Fruit fly (Drosophila melanogaster) whole organism, prepupa: Measurements from ENCODE around the gene CG15824.

Experiments used
- Blimp-1 ChIP-seq: fragments of 200-800 bp; sonication (Bioruptor generic); optimal IDR thresholded peaks from 3 replicates; lab custom pipeline; 2017; ENCODE audit warnings: missing biosample characterization, missing genetic modification characterization, mild to moderate bottlenecking, moderate library complexity, missing genetic modification reagents
- CG10631 ChIP-seq: fragments of 200-800 bp; sonication (Bioruptor generic); optimal IDR thresholded peaks from 2 replicates; lab custom pipeline; 2016; ENCODE audit warnings: missing biosample characterization, missing genetic modification characterization
- CG11294 ChIP-seq: fragments of 200-800 bp; sonication (Bioruptor generic); IDR thresholded peaks from 2 replicates; pipeline ENCODE4 v1.3.6; 2022; ENCODE audit warnings: missing biosample characterization, missing genetic modification characterization
- CG11762 ChIP-seq: fragments of 200-800 bp; sonication (Bioruptor generic); optimal IDR thresholded peaks from 3 replicates; lab custom pipeline; 2016; ENCODE audit warnings: missing biosample characterization, missing genetic modification characterization; ENCODE audit not compliant: insufficient read depth
- CG11902 ChIP-seq: fragments of 200-800 bp; sonication (Bioruptor generic); optimal IDR thresholded peaks from 3 replicates; lab custom pipeline; 2016; ENCODE audit warnings: missing biosample characterization, missing genetic modification characterization
- CG15336 ChIP-seq: fragments of 200-800 bp; sonication (Bioruptor generic); IDR thresholded peaks from 2 replicates; pipeline ENCODE4 v1.3.6; 2022; ENCODE audit warnings: missing biosample characterization, missing genetic modification characterization
- CG1621 ChIP-seq: fragments of 200-800 bp; sonication (Bioruptor generic); optimal IDR thresholded peaks from 3 replicates; lab custom pipeline; 2018; ENCODE audit warnings: missing biosample characterization, mild to moderate bottlenecking, missing genetic modification characterization
- CG16779 ChIP-seq: fragments of 200-800 bp; sonication (Bioruptor generic); optimal IDR thresholded peaks from 3 replicates; lab custom pipeline; 2017; ENCODE audit warnings: missing biosample characterization, mild to moderate bottlenecking, missing genetic modification characterization
- CG3032 ChIP-seq: fragments of 200-800 bp; optimal IDR thresholded peaks from 2 replicates; lab custom pipeline; 2019; ENCODE audit warnings: missing biosample characterization, mild to moderate bottlenecking, missing genetic modification characterization, moderate library complexity
- CG31627 ChIP-seq: fragments of 200-800 bp; sonication (Bioruptor generic); optimal IDR thresholded peaks from 3 replicates; lab custom pipeline; 2016; ENCODE audit warnings: missing biosample characterization, missing genetic modification characterization
- CG32006 ChIP-seq: fragments of 200-800 bp; sonication (Bioruptor generic); optimal IDR thresholded peaks from 3 replicates; lab custom pipeline; 2017; ENCODE audit warnings: missing biosample characterization, mild to moderate bottlenecking, missing genetic modification characterization
- CG3919 ChIP-seq: fragments of 200-800 bp; sonication (Bioruptor generic); optimal IDR thresholded peaks from 3 replicates; lab custom pipeline; 2016; ENCODE audit warnings: missing biosample characterization, missing genetic modification characterization
- CG4318 ChIP-seq: fragments of 200-800 bp; sonication (Bioruptor generic); optimal IDR thresholded peaks from 3 replicates; lab custom pipeline; 2017; ENCODE audit warnings: missing biosample characterization, mild to moderate bottlenecking, missing genetic modification characterization
- CG6163 ChIP-seq: fragments of 200-800 bp; sonication (Bioruptor generic); IDR thresholded peaks from 3 replicates; pipeline ENCODE4 v1.3.6; 2022; ENCODE audit warnings: missing biosample characterization, missing genetic modification characterization
- CG6276 ChIP-seq: fragments of 200-800 bp; sonication (Bioruptor generic); optimal IDR thresholded peaks from 2 replicates; lab custom pipeline; 2017; ENCODE audit warnings: missing biosample characterization, mild to moderate bottlenecking, missing genetic modification characterization
- CG6854 ChIP-seq: fragments of 200-800 bp; sonication (Bioruptor generic); optimal IDR thresholded peaks from 2 replicates; lab custom pipeline; 2017; ENCODE audit warnings: missing biosample characterization, mild to moderate bottlenecking, missing genetic modification characterization
- CG8119 ChIP-seq: fragments of 200-800 bp; sonication (Bioruptor generic); IDR thresholded peaks from 3 replicates; pipeline ENCODE4 v1.3.6; 2022; ENCODE audit warnings: missing biosample characterization, missing genetic modification characterization
- CG8632 ChIP-seq: fragments of 200-800 bp; sonication (Bioruptor generic); optimal IDR thresholded peaks from 3 replicates; lab custom pipeline; 2016; ENCODE audit warnings: missing biosample characterization, missing genetic modification characterization
- CG9139 ChIP-seq: fragments of 200-800 bp; sonication (Bioruptor generic); optimal IDR thresholded peaks from 3 replicates; lab custom pipeline; 2017; ENCODE audit warnings: missing biosample characterization, mild to moderate bottlenecking, missing genetic modification characterization
- Eip78C ChIP-seq: fragments of 200-800 bp; sonication (Bioruptor generic); peaks from one replicate; lab custom pipeline; 2016; ENCODE audit warnings: missing biosample characterization, missing genetic modification characterization
- Eip93F ChIP-seq: fragments of 200-800 bp; sonication (Bioruptor generic); optimal IDR thresholded peaks from 2 replicates; lab custom pipeline; 2016; ENCODE audit warnings: missing biosample characterization, mild to moderate bottlenecking, missing genetic modification characterization
- Gug ChIP-seq: fragments of 200-800 bp; sonication (Bioruptor generic); IDR thresholded peaks from 2 replicates; pipeline ENCODE4 v1.3.6; 2022; ENCODE audit warnings: missing biosample characterization, missing genetic modification characterization
- Hr38 ChIP-seq: sonication (Bioruptor generic); optimal IDR thresholded peaks from 2 replicates; lab custom pipeline; 2016; ENCODE audit warnings: missing biosample characterization, missing genetic modification characterization
- Hr39 ChIP-seq: fragments of 200-800 bp; sonication (Bioruptor generic); optimal IDR thresholded peaks from 2 replicates; lab custom pipeline; 2016; ENCODE audit warnings: missing biosample characterization, missing genetic modification characterization
- OdsH ChIP-seq: fragments of 200-800 bp; sonication (Bioruptor generic); optimal IDR thresholded peaks from 3 replicates; lab custom pipeline; 2016; ENCODE audit warnings: missing biosample characterization, missing genetic modification characterization
- Smox ChIP-seq: fragments of 200-800 bp; sonication (Bioruptor generic); optimal IDR thresholded peaks from 3 replicates; lab custom pipeline; 2016; ENCODE audit warnings: missing biosample characterization, missing genetic modification characterization
- Sox102F ChIP-seq: fragments of 200-800 bp; sonication (Bioruptor generic); optimal IDR thresholded peaks from 2 replicates; lab custom pipeline; 2016; ENCODE audit warnings: missing biosample characterization, mild to moderate bottlenecking, missing genetic modification characterization
- dac ChIP-seq: fragments of 200-800 bp; sonication (Bioruptor generic); optimal IDR thresholded peaks from 2 replicates; lab custom pipeline; 2017; ENCODE audit warnings: missing biosample characterization, mild to moderate bottlenecking, missing genetic modification characterization
- dsx ChIP-seq: fragments of 200-800 bp; optimal IDR thresholded peaks from 3 replicates; lab custom pipeline; 2019; ENCODE audit warnings: missing biosample characterization, mild to moderate bottlenecking, missing genetic modification characterization, moderate library complexity; ENCODE audit not compliant: poor library complexity, severe bottlenecking
- eg ChIP-seq: fragments of 200-800 bp; sonication (Bioruptor generic); IDR thresholded peaks from 3 replicates; pipeline ENCODE4 v1.3.6; 2022; ENCODE audit warnings: missing biosample characterization, missing genetic modification characterization
- fd59A ChIP-seq: fragments of 200-800 bp; sonication (Bioruptor generic); optimal IDR thresholded peaks from 2 replicates; lab custom pipeline; 2017; ENCODE audit warnings: missing biosample characterization, mild to moderate bottlenecking, missing genetic modification characterization, missing genetic modification reagents
- fd85E ChIP-seq: fragments of 200-800 bp; sonication (Bioruptor generic); optimal IDR thresholded peaks from 3 replicates; lab custom pipeline; 2016; ENCODE audit warnings: missing biosample characterization, missing genetic modification characterization
- fkh ChIP-seq: fragments of 200-800 bp; sonication (Bioruptor generic); optimal IDR thresholded peaks from 3 replicates; lab custom pipeline; 2017; ENCODE audit warnings: missing biosample characterization, mild to moderate bottlenecking, missing genetic modification characterization, moderate library complexity
- net ChIP-seq: fragments of 200-800 bp; sonication (Bioruptor generic); optimal IDR thresholded peaks from 3 replicates; lab custom pipeline; 2016; ENCODE audit warnings: missing biosample characterization, missing genetic modification characterization
- pdm3 ChIP-seq: fragments of 200-800 bp; sonication (Bioruptor generic); optimal IDR thresholded peaks from 3 replicates; lab custom pipeline; 2016; ENCODE audit warnings: missing biosample characterization, missing genetic modification characterization
- spab ChIP-seq: fragments of 200-800 bp; sonication (Bioruptor generic); optimal IDR thresholded peaks from 2 replicates; lab custom pipeline; 2017; ENCODE audit warnings: missing biosample characterization, mild to moderate bottlenecking, missing genetic modification characterization, missing genetic modification reagents
- ss ChIP-seq, 2 experiments: fragments of 200-800 bp; sonication (Bioruptor generic); optimal IDR thresholded peaks; 2 replicates in 1 of 2; 3 replicates in 1 of 2; lab custom pipeline; 2017 to 2018; ENCODE audit warnings: mild to moderate bottlenecking in 2 of 2, missing biosample characterization in 2 of 2, missing genetic modification characterization in 2 of 2, moderate library complexity in 1 of 2
- svp ChIP-seq: fragments of 200-800 bp; sonication (Bioruptor generic); peaks from one replicate; lab custom pipeline; 2016; ENCODE audit warnings: missing biosample characterization, missing genetic modification characterization
- vri ChIP-seq: fragments of 200-800 bp; sonication (Bioruptor generic); optimal IDR thresholded peaks from 3 replicates; lab custom pipeline; 2016; ENCODE audit warnings: missing biosample characterization, mild to moderate bottlenecking, missing genetic modification characterization

Gene CG15824

DNA sequence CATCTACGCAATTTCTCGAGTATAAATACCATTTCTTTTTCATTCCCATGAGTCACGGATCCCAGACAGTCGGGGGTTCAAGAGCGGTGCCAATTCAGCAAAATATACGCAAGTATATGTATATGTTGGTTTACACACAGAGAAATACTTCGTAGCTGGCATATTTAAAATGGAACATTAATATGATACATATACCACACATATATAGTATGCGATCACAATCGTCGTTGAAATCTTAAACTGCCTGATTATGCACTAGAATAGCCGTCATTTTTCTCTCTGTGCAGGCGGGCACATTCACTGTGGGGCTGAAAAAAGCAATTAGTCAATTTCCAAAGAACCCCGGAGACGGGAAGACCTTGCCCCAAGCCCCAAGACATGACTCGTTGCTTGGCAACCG lies 43.2 kb downstream of the CG15824 start (continued):
- TF ChIP-seq fd85E (GFP tag; lab: Kevin White, UChicago) (peak; percentile 82), CG4318 (GFP tag; lab: Kevin White, UChicago) (peak; percentile 87), CG11762 (GFP tag; lab: Kevin White, UChicago) (peak; percentile 91), Smox (peak; percentile 96), CG6276 (peak; percentile 86), Sox102F (GFP tag; lab: Kevin White, UChicago) (peak; percentile 98), Eip93F (GFP tag; lab: Kevin White, UChicago) (peak; percentile 96), net (GFP tag; lab: Kevin White, UChicago) (peak; percentile 95), CG6854 (GFP tag; lab: Kevin White, UChicago) (peak; percentile 92), fkh (GFP tag; lab: Kevin White, UChicago) (peak; percentile 36), pdm3 (GFP tag; lab: Kevin White, UChicago) (peak; percentile 97), CG8632 (GFP tag; lab: Kevin White, UChicago) (peak; percentile 94), CG3919 (GFP tag; lab: Kevin White, UChicago) (peak; percentile 96), Hr38 (GFP tag; lab: Kevin White, UChicago) (peak; percentile 60), dsx (GFP tag; lab: Kevin White, UChicago) (peak; percentile 93), CG1621 (tag; lab: Kevin White, UChicago) (peak; percentile 95), OdsH (GFP tag; lab: Kevin White, UChicago) (peak; percentile 97), CG16779 (tag; lab: Kevin White, UChicago) (peak; percentile 86), CG32006 (GFP tag; lab: Kevin White, UChicago) (peak; percentile 93), CG3032 (tag; lab: Kevin White, UChicago) (peak; percentile 96), CG31627 (peak; percentile 97), Hr39 (GFP tag; lab: Kevin White, UChicago) (peak; percentile 94), CG11902 (GFP tag; lab: Kevin White, UChicago) (peak; percentile 92), Gug (GFP tag; lab: Robert Waterston, UW) (peak; percentile 96), CG11294 (GFP tag; lab: Robert Waterston, UW) (peak; percentile 92), spab (peak; percentile 94), svp (GFP tag; lab: Kevin White, UChicago) (peak; percentile 99), CG8119 (GFP tag; lab: Robert Waterston, UW) (peak; percentile 94)

DNA sequence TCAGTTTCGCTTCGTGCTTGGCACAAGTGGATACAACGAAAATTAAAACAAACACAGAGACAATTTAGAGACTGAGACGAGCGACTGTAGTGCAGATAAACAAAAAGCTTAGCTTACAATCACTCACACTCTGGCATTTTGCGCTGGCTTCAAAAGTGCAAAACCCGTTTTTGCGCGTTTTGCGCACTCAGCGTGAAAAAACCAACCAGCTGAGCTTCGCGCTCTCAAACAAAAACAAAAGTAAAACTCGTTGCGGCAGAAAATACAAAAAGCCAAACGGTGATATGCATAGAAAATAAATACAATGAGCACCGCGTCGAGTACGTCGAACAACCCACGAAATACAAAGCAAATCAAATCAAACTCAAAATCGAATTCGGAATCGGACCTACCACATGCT lies 44.2 kb downstream of the CG15824 start:
- TF ChIP-seq CG9139 (GFP tag; lab: Kevin White, UChicago) (no peak), dac (no peak), CG11762 (GFP tag; lab: Kevin White, UChicago) (no peak), CG8119 (GFP tag; lab: Robert Waterston, UW) (peak; percentile 58; the same call in 1 of the 3 replicates), CG11294 (GFP tag; lab: Robert Waterston, UW) (no peak), CG31627 (no peak), CG6276 (peak; percentile 29), Eip78C (GFP tag; lab: Kevin White, UChicago) (peak; percentile 49), eg (GFP tag; lab: Robert Waterston, UW) (peak; percentile 26; the same call in 1 of the 3 replicates), fd59A (GFP tag; lab: Kevin White, UChicago) (no peak), Gug (GFP tag; lab: Robert Waterston, UW) (no peak), vri (GFP tag; lab: Kevin White, UChicago) (no peak), Blimp-1 (peak; percentile 12), Smox (no peak), ss (GFP tag; optimal IDR thresholded peaks at IDR 0.05; lab: Kevin White, UChicago) (peak in 1 of 2 experiments; percentile 9), CG3919 (GFP tag; lab: Kevin White, UChicago) (no peak), CG6163 (peak; percentile 19; the same call in 1 of the 3 replicates), CG15336 (GFP tag; lab: Robert Waterston, UW) (no peak; the same call in 1 of the 2 replicates), CG10631 (no peak)
